Worm (Caenorhabditis elegans) whole organism, L4 larva: ENCODE data around the gene F27C8.2.
A peak's percentile ranks its signal among the peaks of the same experiment; 100 is the strongest.
"Not testable (repeated sequence)": the region's sequence is repeated elsewhere in the genome, so short reads cannot be mapped to it uniquely, and the experiment has no call there.

Experiments used
- T26A8.4 ChIP-seq: fragments of 200-800 bp; sonication (Bioruptor generic); IDR thresholded peaks from 2 replicates; pipeline ENCODE4 v1.3.6; 2022; ENCODE audit warnings: missing genetic modification characterization, missing compliant biosample characterization
- Y48G9A.11 ChIP-seq: fragments of 200-800 bp; sonication (Bioruptor generic); IDR thresholded peaks from 2 replicates; pipeline ENCODE4 v1.3.6; 2022; ENCODE audit warnings: missing genetic modification reagents, missing genetic modification characterization, missing compliant biosample characterization
- ces-1 ChIP-seq: fragments of 150-350 bp; sonication (generic microtip); optimal IDR thresholded peaks from 4 replicates; lab custom pipeline; 2014; ENCODE audit warnings: missing biosample characterization, missing genetic modification reagents, missing genetic modification characterization
- cey-2 ChIP-seq: sonication (generic microtip); optimal IDR thresholded peaks from 3 replicates; lab custom pipeline; 2017; ENCODE audit warnings: missing genetic modification characterization, mild to moderate bottlenecking, missing compliant biosample characterization, antibody characterized with exemption, borderline replicate concordance; ENCODE audit not compliant: insufficient read depth
- ctbp-1 ChIP-seq: fragments of 200-800 bp; sonication (Bioruptor generic); IDR thresholded peaks from 2 replicates; pipeline ENCODE4 v1.3.6; 2022; ENCODE audit warnings: missing genetic modification reagents, missing genetic modification characterization, missing compliant biosample characterization
- dmd-9 ChIP-seq: fragments of 200-800 bp; sonication (Bioruptor generic); IDR thresholded peaks from 2 replicates; pipeline ENCODE4 v1.3.6; 2022; ENCODE audit warnings: missing genetic modification reagents, missing genetic modification characterization, missing compliant biosample characterization
- egl-43 ChIP-seq: fragments of 200-800 bp; sonication (Bioruptor generic); IDR thresholded peaks from 2 replicates; pipeline ENCODE4 v1.3.6; 2022; ENCODE audit warnings: missing genetic modification reagents, missing genetic modification characterization, missing compliant biosample characterization
- gei-8 ChIP-seq: fragments of 200-800 bp; sonication (Bioruptor generic); optimal IDR thresholded peaks from 2 replicates; lab custom pipeline; 2018; ENCODE audit warnings: mild to moderate bottlenecking, missing genetic modification characterization, missing compliant biosample characterization
- hmg-1.1 ChIP-seq: fragments of 200-800 bp; sonication (Bioruptor generic); IDR thresholded peaks from 2 replicates; pipeline ENCODE4 v1.3.6; 2022; ENCODE audit warnings: missing genetic modification reagents, missing genetic modification characterization, missing compliant biosample characterization
- madf-5 ChIP-seq, 2 experiments: fragments of 200-800 bp; sonication (Bioruptor generic); IDR thresholded peaks; 2 replicates each; pipeline ENCODE4 v1.3.6; 2022; ENCODE audit warnings: missing compliant biosample characterization in 2 of 2, missing genetic modification characterization in 2 of 2
- madf-9 ChIP-seq: fragments of 200-800 bp; sonication (Bioruptor generic); conservative IDR thresholded peaks from 2 replicates; pipeline ENCODE4 v1.3.6; 2022; ENCODE audit warnings: missing genetic modification reagents, missing genetic modification characterization, missing compliant biosample characterization
- mxl-3 ChIP-seq: fragments of 200-800 bp; sonication (Bioruptor generic); optimal IDR thresholded peaks from 2 replicates; lab custom pipeline; 2018; ENCODE audit warnings: mild to moderate bottlenecking, missing genetic modification characterization, missing compliant biosample characterization
- nhr-111 ChIP-seq: fragments of 200-800 bp; sonication (Bioruptor generic); optimal IDR thresholded peaks from 2 replicates; lab custom pipeline; 2018; ENCODE audit warnings: mild to moderate bottlenecking, missing genetic modification characterization, missing compliant biosample characterization
- nhr-48 ChIP-seq: sonication (generic microtip); optimal IDR thresholded peaks from 2 replicates; lab custom pipeline; 2016; ENCODE audit warnings: mild to moderate bottlenecking, missing genetic modification characterization, missing compliant biosample characterization
- rbr-2 ChIP-seq: sonication (generic microtip); optimal IDR thresholded peaks from 2 replicates; lab custom pipeline; 2016; ENCODE audit warnings: missing genotype, missing genetic modification characterization, missing compliant biosample characterization
- set-16 ChIP-seq: fragments of 200-800 bp; sonication (Bioruptor generic); IDR thresholded peaks from 2 replicates; pipeline ENCODE4 v1.3.6; 2022; ENCODE audit warnings: missing genetic modification reagents, missing genetic modification characterization, missing compliant biosample characterization
- snpc-1.2 ChIP-seq: fragments of 200-800 bp; sonication (Bioruptor generic); IDR thresholded peaks from 2 replicates; pipeline ENCODE4 v1.3.6; 2022; ENCODE audit warnings: missing genetic modification reagents, missing genetic modification characterization, missing compliant biosample characterization
- spr-1 ChIP-seq: sonication (generic microtip); optimal IDR thresholded peaks from 2 replicates; lab custom pipeline; 2016; ENCODE audit warnings: mild to moderate bottlenecking, missing genetic modification characterization, missing compliant biosample characterization
- spr-3 ChIP-seq: fragments of 200-800 bp; sonication (Bioruptor generic); optimal IDR thresholded peaks from 2 replicates; lab custom pipeline; 2018; ENCODE audit warnings: mild to moderate bottlenecking, missing genetic modification characterization, missing compliant biosample characterization
- unc-62 ChIP-seq, 3 experiments: fragments of 150-350 bp in 1 of 3; sonication (generic microtip); optimal IDR thresholded peaks in 2 of 3; peaks in 1 of 3; 1 replicate in 1 of 3; 2 replicates in 2 of 3; lab custom pipeline; 2014 to 2017; ENCODE audit warnings: missing biosample characterization in 3 of 3, missing genetic modification characterization in 3 of 3, missing genetic modification reagents in 3 of 3, missing genotype in 1 of 3
- zfp-3 ChIP-seq: fragments of 200-800 bp; sonication (Bioruptor generic); conservative IDR thresholded peaks from 2 replicates; pipeline ENCODE4 v1.3.6; 2022; ENCODE audit warnings: missing genetic modification reagents, missing genetic modification characterization, missing compliant biosample characterization

F27C8.2 gene

DNA sequence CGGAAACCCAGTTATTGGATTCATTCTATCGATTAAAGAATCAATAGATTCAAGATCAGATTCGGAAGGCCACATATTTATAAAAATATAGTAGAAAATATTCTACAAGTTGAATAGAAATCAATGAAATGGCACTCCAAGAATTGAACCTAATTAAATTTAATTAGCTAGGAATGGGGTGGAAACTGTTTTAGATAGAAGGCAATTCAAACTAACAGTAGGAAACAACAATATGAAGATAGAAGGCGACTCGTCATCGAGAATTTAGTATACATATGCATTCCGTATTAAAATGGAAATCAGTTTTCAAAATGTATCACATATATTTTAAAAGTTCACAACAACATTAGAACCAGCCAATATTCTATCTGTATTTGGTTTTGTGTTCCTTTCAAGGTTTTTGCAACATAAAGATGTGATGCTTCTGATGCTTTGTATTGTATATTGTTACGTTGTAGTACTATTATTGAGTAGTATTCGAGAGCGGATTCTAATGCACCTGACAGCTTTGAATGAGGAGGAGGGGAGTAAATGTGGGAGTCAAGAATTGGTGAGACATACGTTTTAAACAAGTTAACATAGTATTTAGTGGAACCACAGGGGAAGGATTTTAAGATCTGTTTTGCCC lies at the start of gene F27C8.2, which contains the start of gene F27C8.3:
Gene F27C8.2, plus strand, starts transcription at position 578 of the 628 bp plus-strand sequence.
Gene F27C8.3, minus strand, starts transcription at position 101 of the 628 bp plus-strand sequence.
- TF ChIP-seq unc-62 (GFP tag; optimal IDR thresholded peaks at IDR 0.05 in 1 of 2; lab: Kevin White, UChicago), result peak in 1 of 2 experiments; percentile 4
- TF ChIP-seq unc-62 (tag; optimal IDR thresholded peaks at IDR 0.05; lab: Kevin White, UChicago), result not testable (repeated sequence)

DNA sequence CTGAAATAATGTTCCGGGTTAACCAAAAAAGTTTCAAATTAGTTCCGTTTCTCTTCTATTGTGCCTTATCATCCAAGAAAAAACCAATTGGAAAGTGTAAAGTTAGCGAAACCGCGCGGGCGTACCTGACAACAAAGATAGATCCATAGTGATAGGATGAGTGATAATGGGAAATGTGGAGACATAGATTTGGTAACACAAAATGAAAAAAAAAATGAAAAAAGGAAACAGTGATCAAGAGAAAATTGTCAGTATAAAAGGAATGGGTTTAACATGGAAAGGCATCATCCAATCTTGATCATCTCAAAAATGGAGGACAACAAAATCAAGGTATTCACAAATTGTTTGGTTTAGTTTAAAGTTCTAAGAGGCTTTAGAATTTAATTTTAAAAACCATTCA lies 33.1 kb upstream of the F27C8.2 start, which contains the start of gene col-122:
Gene col-122, plus strand, starts transcription at position 301 of the 400 bp plus-strand sequence.
- peak; percentile 47 for TF ChIP-seq cey-2 (tag; lab: Kevin White, UChicago)
- TF ChIP-seq nhr-111 (GFP tag; lab: Kevin White, UChicago), result no peak

DNA sequence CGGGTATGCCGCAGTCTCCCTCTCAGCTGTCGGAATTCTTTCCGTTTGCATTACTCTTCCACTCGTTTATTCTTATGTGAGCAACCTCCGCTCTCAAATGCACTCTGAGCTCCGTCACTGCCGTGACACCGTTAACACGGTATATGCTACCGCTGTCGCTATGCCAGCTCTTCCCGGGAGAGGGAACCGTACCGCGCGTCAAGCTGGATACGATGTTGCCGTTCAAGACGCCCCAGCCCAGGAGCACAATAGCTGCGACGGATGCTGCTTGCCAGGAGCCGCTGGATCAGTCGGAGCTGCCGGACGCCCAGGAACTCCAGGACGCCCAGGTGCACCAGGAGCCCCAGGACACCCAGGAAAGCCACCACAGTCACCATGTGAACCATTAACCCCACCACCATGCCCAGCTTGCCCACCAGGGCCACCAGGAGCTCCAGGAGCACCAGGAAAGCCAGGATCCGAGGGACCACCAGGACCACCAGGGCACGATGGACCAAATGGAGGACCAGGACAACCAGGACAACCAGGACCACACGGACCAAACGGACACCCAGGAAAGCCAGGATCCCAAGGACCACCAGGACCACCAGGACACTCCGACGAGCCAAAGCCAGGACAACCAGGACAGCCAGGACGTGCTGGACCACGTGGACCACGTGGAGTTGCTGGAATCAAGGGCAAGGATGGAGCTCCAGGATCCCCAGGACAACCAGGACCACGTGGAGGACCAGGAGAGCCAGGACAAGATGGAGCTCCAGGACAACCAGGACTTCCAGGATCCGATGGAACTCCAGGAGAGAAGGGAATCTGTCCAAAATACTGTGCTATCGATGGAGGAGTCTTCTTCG lies 32.4 kb upstream of the F27C8.2 start:
- TF ChIP-seq cey-2 (tag; lab: Kevin White, UChicago) (no peak), gei-8 (GFP tag; lab: Kevin White, UChicago) (no peak), madf-5 (GFP tag; IDR thresholded peaks at IDR 0.05; lab: Robert Waterston, UW) (0 out of 4 replicates have a peak, but pooled peaks of 1 of the 2 experiments have one; percentile 32), madf-9 (GFP tag; lab: Robert Waterston, UW) (peak; percentile 30; the same call in 1 of the 2 replicates), ces-1 (GFP tag; lab: Kevin White, UChicago) (no peak), set-16 (peak; percentile 97), ctbp-1 (0 out of 2 replicates have a peak, but pooled peaks have one; percentile 38), hmg-1.1 (GFP tag; lab: Robert Waterston, UW) (0 out of 2 replicates have a peak, but pooled peaks have one; percentile 27), spr-1 (tag; lab: Kevin White, UChicago) (peak; percentile 7), mxl-3 (GFP tag; lab: Kevin White, UChicago) (peak; percentile 77), nhr-48 (peak; percentile 37), T26A8.4 (GFP tag; lab: Robert Waterston, UW) (peak; percentile 36; the same call in 1 of the 2 replicates), egl-43 (GFP tag; lab: Robert Waterston, UW) (0 out of 2 replicates have a peak, but pooled peaks have one; percentile 14)

DNA sequence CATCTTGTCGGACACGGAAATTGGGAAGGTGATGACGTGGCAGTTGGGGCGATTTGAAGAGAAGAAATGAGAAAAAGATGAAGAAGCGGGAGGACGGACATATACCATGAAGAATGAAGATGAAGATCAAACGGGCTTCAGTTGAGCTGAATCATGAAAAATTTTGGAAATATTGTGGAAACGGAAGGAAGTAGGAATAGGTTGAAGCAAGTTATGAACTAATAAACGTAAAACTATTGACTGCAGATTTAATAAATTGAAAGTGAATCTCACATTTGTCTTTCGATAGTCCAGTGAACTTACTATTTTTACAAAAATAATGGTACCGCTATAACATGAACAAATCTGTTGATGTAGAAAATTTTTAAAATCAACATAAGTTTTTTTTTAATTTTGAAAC lies 29.7 kb upstream of the F27C8.2 start, which contains the start of gene lron-14:
Gene lron-14, minus strand, starts transcription at position 101 of the 400 bp plus-strand sequence.
- TF ChIP-seq zfp-3 (GFP tag; lab: Robert Waterston, UW), result no peak

DNA sequence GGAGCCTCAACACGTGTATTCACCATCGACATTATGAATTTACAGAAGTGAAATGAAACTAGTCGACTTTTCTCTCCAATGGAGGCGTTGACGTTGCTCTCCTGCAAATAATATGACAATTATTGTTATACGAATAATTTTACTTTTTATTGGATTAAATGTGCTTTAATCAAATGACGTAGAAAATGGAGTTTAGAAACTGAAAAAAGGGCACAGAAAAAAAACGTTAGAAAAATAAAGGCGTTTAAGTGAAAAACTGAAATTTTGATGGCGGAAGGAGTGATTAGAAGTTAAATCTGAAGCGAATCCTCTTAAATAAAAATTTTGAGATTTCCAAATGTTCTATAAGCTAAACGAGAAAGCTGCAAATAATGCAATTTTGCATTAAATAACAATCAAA lies 16.1 kb upstream of the F27C8.2 start, which contains the start of gene npr-2:
Gene npr-2, minus strand, starts transcription at position 101 of the 400 bp plus-strand sequence.
- TF ChIP-seq rbr-2 (tag; lab: Kevin White, UChicago), result no peak
- no peak for TF ChIP-seq dmd-9 (GFP tag; lab: Robert Waterston, UW)
- no peak for TF ChIP-seq snpc-1.2 (GFP tag; lab: Robert Waterston, UW)
- no peak for TF ChIP-seq Y48G9A.11 (GFP tag; lab: Robert Waterston, UW)
- TF ChIP-seq, all 104 proteins: peak for 0

DNA sequence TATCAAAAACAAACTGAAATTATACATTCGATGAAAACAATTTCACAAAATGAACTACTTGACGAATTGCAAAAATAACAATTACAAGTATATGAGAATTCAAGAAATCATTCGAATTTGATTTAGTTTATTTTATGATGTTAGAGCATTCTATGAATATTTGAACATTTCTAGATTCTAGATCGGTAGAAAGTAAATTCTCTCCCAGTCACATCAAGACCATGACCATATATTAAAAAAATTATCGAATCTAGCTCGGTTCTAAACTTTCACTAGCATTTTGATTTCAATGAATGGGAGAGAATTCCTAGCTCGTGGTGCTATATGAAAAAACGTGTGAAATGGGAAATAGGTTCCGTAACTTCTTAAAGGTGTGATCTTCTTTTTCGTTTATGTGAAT lies 11.8 kb upstream of the F27C8.2 start:
- TF ChIP-seq spr-3 (GFP tag; lab: Kevin White, UChicago) (no peak), unc-62 (GFP tag; optimal IDR thresholded peaks at IDR 0.05 in 1 of 2; lab: Kevin White, UChicago) (peak in 1 of 2 experiments; percentile 92), unc-62 (tag; optimal IDR thresholded peaks at IDR 0.05; lab: Kevin White, UChicago) (no peak)
- TF ChIP-seq, all 104 proteins: peak for 1
